Worm (Caenorhabditis elegans): ENCODE measurements around the gene gad-2.

The gad-2 gene

DNA sequence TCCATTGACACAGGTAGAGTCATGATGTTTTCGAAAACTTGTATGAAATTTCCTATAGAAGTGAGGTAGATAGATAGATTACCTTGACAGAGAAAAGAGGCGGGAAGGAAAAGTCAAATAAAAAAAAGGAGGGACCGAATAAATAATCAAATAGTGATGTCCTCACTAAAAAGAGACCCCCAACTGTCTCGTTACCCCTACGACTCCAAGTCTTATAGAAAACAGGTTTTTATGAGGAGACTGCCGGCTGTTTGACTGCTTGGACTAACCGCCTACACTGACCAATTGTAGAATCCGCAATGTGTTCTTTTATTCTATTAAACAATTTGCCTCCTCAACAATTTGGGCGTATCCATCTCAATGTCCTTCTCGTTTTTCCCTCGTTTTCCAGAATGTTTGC, 44.7 kb downstream of the gad-2 start, which contains the start of gene C01C10.2:
C01C10.2 (minus strand) TSS at position 170 of the 400 bp plus-strand sequence.
- TF ChIP-seq sem-2 (GFP tag; optimal IDR thresholded peaks at IDR 0.05): no peak
- no peak for TF ChIP-seq nhr-2 (tag; optimal IDR thresholded peaks at IDR 0.05)
- TF ChIP-seq ces-1 (GFP tag; optimal IDR thresholded peaks at IDR 0.05): peak; percentile 21
- TF ChIP-seq unc-120 (tag; optimal IDR thresholded peaks at IDR 0.05; ENCODE audit: poor library complexity, severe bottlenecking): no peak
- TF ChIP-seq ztf-11 (tag; optimal IDR thresholded peaks at IDR 0.05): no peak
- TF ChIP-seq elt-1 (tag; optimal IDR thresholded peaks at IDR 0.05; ENCODE audit: borderline replicate concordance, insufficient read depth): no peak

DNA sequence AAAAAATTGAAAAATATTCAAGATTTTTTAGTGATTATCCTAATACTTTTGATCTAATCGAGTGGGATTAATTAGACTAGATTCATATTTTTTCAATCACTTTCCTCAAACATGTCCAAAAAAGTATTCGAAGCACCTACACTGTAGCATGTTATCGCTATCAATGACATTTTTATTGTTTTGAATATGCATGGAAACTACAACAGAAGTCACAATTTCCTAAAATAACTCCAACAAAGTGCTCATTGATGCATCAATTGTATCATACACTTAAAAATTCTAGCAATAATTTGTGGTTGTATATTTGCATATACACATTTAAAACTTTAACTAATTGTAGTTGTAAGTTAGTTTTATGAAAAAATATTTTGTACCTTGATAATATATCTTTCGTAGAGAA, 46.8 kb downstream of the gad-2 start:
- no peak for TF ChIP-seq nhr-76 (tag; optimal IDR thresholded peaks at IDR 0.05)
- TF ChIP-seq drap-1 (GFP tag; optimal IDR thresholded peaks at IDR 0.05): no peak
- TF ChIP-seq pha-4 (tag; optimal IDR thresholded peaks at IDR 0.05): no peak
- TF ChIP-seq nhr-12 (tag; optimal IDR thresholded peaks at IDR 0.05): no peak
- no peak for TF ChIP-seq elt-3 (tag; optimal IDR thresholded peaks at IDR 0.05)
- no peak for TF ChIP-seq hlh-1 (tag; optimal IDR thresholded peaks at IDR 0.05)
- no peak for TF ChIP-seq cnd-1 (tag; optimal IDR thresholded peaks at IDR 0.05)
- TF ChIP-seq tbx-8 (GFP tag; optimal IDR thresholded peaks at IDR 0.05): no peak
- no peak for TF ChIP-seq unc-120 (tag; optimal IDR thresholded peaks at IDR 0.05; ENCODE audit: poor library complexity, severe bottlenecking)
- TF ChIP-seq lin-13 (tag; optimal IDR thresholded peaks at IDR 0.05): no peak
- TF ChIP-seq bed-3 (GFP tag; optimal IDR thresholded peaks at IDR 0.05): no peak
- no peak for TF ChIP-seq sptf-1 (tag; optimal IDR thresholded peaks at IDR 0.05)
- TF ChIP-seq nhr-28 (tag; optimal IDR thresholded peaks at IDR 0.05): no peak
- no peak for TF ChIP-seq mep-1 (tag; optimal IDR thresholded peaks at IDR 0.05)
- TF ChIP-seq unc-39 (tag; optimal IDR thresholded peaks at IDR 0.05): no peak

DNA sequence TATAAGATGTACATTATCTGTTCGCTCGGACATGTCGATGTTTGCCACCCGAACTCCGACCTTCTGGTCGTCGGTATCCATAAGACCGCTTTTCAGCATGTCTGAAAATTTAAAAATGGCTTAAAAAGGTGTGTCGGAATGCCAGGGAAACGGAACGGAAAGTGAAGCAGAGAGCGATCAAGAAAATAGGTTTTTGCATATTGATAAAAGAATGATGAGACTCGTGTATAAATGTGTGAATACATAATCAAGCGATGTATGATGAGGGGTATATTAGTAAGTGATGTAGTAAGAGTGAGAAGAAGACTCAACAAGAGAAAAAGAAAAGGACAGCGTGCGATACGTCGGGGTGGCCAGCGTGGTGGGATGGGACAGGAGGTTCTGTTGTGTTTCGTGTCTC, 49.2 kb downstream of the gad-2 start, which contains the start of gene acl-12:
acl-12 (minus strand) TSS at position 101 of the 400 bp plus-strand sequence.
- peak; percentile 50 for TF ChIP-seq hlh-1 (tag; optimal IDR thresholded peaks at IDR 0.05)
- no peak for TF ChIP-seq nhr-12 (tag; optimal IDR thresholded peaks at IDR 0.05)
- no peak for TF ChIP-seq nhr-2 (tag; optimal IDR thresholded peaks at IDR 0.05)
- no peak for TF ChIP-seq bed-3 (GFP tag; optimal IDR thresholded peaks at IDR 0.05)
- TF ChIP-seq mab-5 (tag; optimal IDR thresholded peaks at IDR 0.05): no peak
- TF ChIP-seq ces-1 (GFP tag; optimal IDR thresholded peaks at IDR 0.05): no peak
- no peak for TF ChIP-seq elt-3 (tag; optimal IDR thresholded peaks at IDR 0.05)
- no peak for TF ChIP-seq tbx-8 (GFP tag; optimal IDR thresholded peaks at IDR 0.05)
- no peak for TF ChIP-seq zip-8 (tag; optimal IDR thresholded peaks at IDR 0.05)
- no peak for TF ChIP-seq snpc-4 (tag; optimal IDR thresholded peaks at IDR 0.05)
- peak; percentile 13 for TF ChIP-seq mls-2 (tag; optimal IDR thresholded peaks at IDR 0.05)
- peak; percentile 0 for TF ChIP-seq unc-62 (GFP tag; optimal IDR thresholded peaks at IDR 0.05)
- TF ChIP-seq pha-4 (tag; optimal IDR thresholded peaks at IDR 0.05): no peak
- TF ChIP-seq drap-1 (GFP tag; optimal IDR thresholded peaks at IDR 0.05): no peak
